Worm (Caenorhabditis elegans) whole organism, late embryonic: ENCODE measurements around the gene F41E7.6.

Experiments used
- C08G9.2 ChIP-seq: sonication (generic microtip); optimal IDR thresholded peaks from 2 replicates; lab custom pipeline; 2016; ENCODE audit warnings: mild to moderate bottlenecking, missing genetic modification characterization, moderate library complexity, missing compliant biosample characterization
- C38D4.7 ChIP-seq: fragments of 200-800 bp; sonication (Bioruptor generic); optimal IDR thresholded peaks from 2 replicates; lab custom pipeline; 2018; ENCODE audit warnings: mild to moderate bottlenecking, missing genetic modification characterization, moderate library complexity, missing compliant biosample characterization
- F13H6.1 ChIP-seq: sonication (generic microtip); optimal IDR thresholded peaks from 2 replicates; lab custom pipeline; 2016; ENCODE audit warnings: missing genetic modification characterization, missing compliant biosample characterization
- Y22D7AL.16 ChIP-seq: sonication (generic microtip); optimal IDR thresholded peaks from 2 replicates; lab custom pipeline; 2016; ENCODE audit warnings: missing genetic modification characterization, missing compliant biosample characterization
- ahr-1 ChIP-seq: sonication (generic microtip); optimal IDR thresholded peaks from 2 replicates; lab custom pipeline; 2016; ENCODE audit warnings: missing genetic modification characterization, missing compliant biosample characterization
- ama-1 ChIP-seq: fragments of 150-350 bp; optimal IDR thresholded peaks from 2 replicates; lab custom pipeline; 2014
- ceh-18 ChIP-seq: sonication (generic microtip); optimal IDR thresholded peaks from 2 replicates; lab custom pipeline; 2016; ENCODE audit warnings: missing genetic modification characterization, missing compliant biosample characterization
- ceh-22 ChIP-seq: sonication (generic microtip); optimal IDR thresholded peaks from 2 replicates; lab custom pipeline; 2017; ENCODE audit warnings: missing biosample characterization, missing genetic modification characterization
- ceh-24 ChIP-seq: sonication (generic microtip); optimal IDR thresholded peaks from 2 replicates; lab custom pipeline; 2016; ENCODE audit warnings: mild to moderate bottlenecking, missing genetic modification characterization, missing compliant biosample characterization
- ceh-45 ChIP-seq: fragments of 200-800 bp; sonication (Bioruptor generic); IDR thresholded peaks from 2 replicates; pipeline ENCODE4 v1.3.6; 2022; ENCODE audit warnings: missing genetic modification reagents, missing genetic modification characterization, missing compliant biosample characterization
- ceh-48 ChIP-seq: sonication (generic microtip); optimal IDR thresholded peaks from 2 replicates; lab custom pipeline; 2016; ENCODE audit warnings: missing genetic modification characterization, inconsistent platforms, missing compliant biosample characterization
- ceh-6 ChIP-seq: fragments of 200-800 bp; sonication (Bioruptor generic); optimal IDR thresholded peaks from 2 replicates; lab custom pipeline; 2018; ENCODE audit warnings: mild to moderate bottlenecking, missing genetic modification characterization, missing compliant biosample characterization
- ceh-9 ChIP-seq: sonication (generic microtip); optimal IDR thresholded peaks from 2 replicates; lab custom pipeline; 2016; ENCODE audit warnings: mild to moderate bottlenecking, missing genetic modification characterization, inconsistent platforms, missing compliant biosample characterization
- elt-2 ChIP-seq: sonication (generic microtip); optimal IDR thresholded peaks from 2 replicates; lab custom pipeline; 2016; ENCODE audit warnings: missing genetic modification reagents, missing genetic modification characterization, missing compliant biosample characterization
- elt-4 ChIP-seq: sonication (generic microtip); optimal IDR thresholded peaks from 2 replicates; lab custom pipeline; 2016; ENCODE audit warnings: missing genetic modification characterization, missing compliant biosample characterization
- ets-4 ChIP-seq: sonication (generic microtip); optimal IDR thresholded peaks from 2 replicates; lab custom pipeline; 2016; ENCODE audit warnings: missing genetic modification characterization, missing compliant biosample characterization
- fkh-10 ChIP-seq: fragments of 150-350 bp; optimal IDR thresholded peaks from 2 replicates; lab custom pipeline; 2014; ENCODE audit warnings: missing biosample characterization, missing genetic modification reagents, missing genetic modification characterization
- fkh-6 ChIP-seq: sonication (generic microtip); optimal IDR thresholded peaks from 2 replicates; lab custom pipeline; 2016; ENCODE audit warnings: missing genetic modification characterization, missing compliant biosample characterization
- hlh-15 ChIP-seq: sonication (generic microtip); optimal IDR thresholded peaks from 2 replicates; lab custom pipeline; 2016; ENCODE audit warnings: missing genetic modification characterization, missing compliant biosample characterization
- hlh-6 ChIP-seq: sonication (generic microtip); optimal IDR thresholded peaks from 2 replicates; lab custom pipeline; 2016; ENCODE audit warnings: missing genotype, missing genetic modification characterization, missing compliant biosample characterization
- lin-11 ChIP-seq: fragments of 200-800 bp; sonication (Bioruptor generic); optimal IDR thresholded peaks from 2 replicates; lab custom pipeline; 2018; ENCODE audit warnings: mild to moderate bottlenecking, missing genetic modification characterization, missing compliant biosample characterization
- madf-2 ChIP-seq: sonication (generic microtip); optimal IDR thresholded peaks from 2 replicates; lab custom pipeline; 2017; ENCODE audit warnings: missing genetic modification characterization, missing compliant biosample characterization
- mec-3 ChIP-seq: sonication (generic microtip); optimal IDR thresholded peaks from 2 replicates; lab custom pipeline; 2016; ENCODE audit warnings: borderline replicate concordance, missing genetic modification characterization, missing compliant biosample characterization
- nfya-1 ChIP-seq: sonication (generic microtip); optimal IDR thresholded peaks from 2 replicates; lab custom pipeline; 2017; ENCODE audit warnings: missing genetic modification characterization, mild to moderate bottlenecking, missing compliant biosample characterization, antibody characterized with exemption, moderate library complexity
- nhr-11 ChIP-seq: fragments of 150-350 bp; optimal IDR thresholded peaks from 2 replicates; lab custom pipeline; 2014; ENCODE audit warnings: missing biosample characterization, missing genetic modification characterization
- npax-4 ChIP-seq: sonication (generic microtip); optimal IDR thresholded peaks from 2 replicates; lab custom pipeline; 2016; ENCODE audit warnings: missing genetic modification characterization, missing compliant biosample characterization
- odd-2 ChIP-seq: sonication (generic microtip); optimal IDR thresholded peaks from 2 replicates; lab custom pipeline; 2017; ENCODE audit warnings: antibody characterized with exemption, mild to moderate bottlenecking, missing genetic modification characterization, missing compliant biosample characterization
- pag-3 ChIP-seq: sonication (generic microtip); optimal IDR thresholded peaks from 2 replicates; lab custom pipeline; 2016; ENCODE audit warnings: missing compliant biosample characterization, missing genetic modification characterization, borderline replicate concordance
- pat-9 ChIP-seq: fragments of 200-800 bp; sonication (Bioruptor generic); optimal IDR thresholded peaks from 2 replicates; lab custom pipeline; 2018; ENCODE audit warnings: mild to moderate bottlenecking, missing genetic modification characterization, moderate library complexity, missing compliant biosample characterization
- pax-1 ChIP-seq: fragments of 150-350 bp; optimal IDR thresholded peaks from 2 replicates; lab custom pipeline; 2014; ENCODE audit warnings: missing biosample characterization, missing genetic modification characterization
- pha-4 ChIP-seq: fragments of 150-350 bp; optimal IDR thresholded peaks from 2 replicates; lab custom pipeline; 2018; ENCODE audit warnings: missing biosample characterization, missing genetic modification reagents, missing genetic modification characterization
- pros-1 ChIP-seq: fragments of 150-350 bp; optimal IDR thresholded peaks from 2 replicates; lab custom pipeline; 2014; ENCODE audit warnings: missing biosample characterization, missing genetic modification reagents, missing genetic modification characterization
- rnt-1 ChIP-seq: sonication (generic microtip); optimal IDR thresholded peaks from 2 replicates; lab custom pipeline; 2016; ENCODE audit warnings: missing genetic modification characterization, missing compliant biosample characterization
- sdc-2 ChIP-seq: sonication (generic microtip); optimal IDR thresholded peaks from 2 replicates; lab custom pipeline; 2016; ENCODE audit warnings: missing genotype, missing genetic modification characterization, missing compliant biosample characterization
- sox-2 ChIP-seq: fragments of 200-800 bp; sonication (Bioruptor generic); IDR thresholded peaks from 2 replicates; pipeline ENCODE4 v1.3.6; 2022; ENCODE audit warnings: missing genetic modification reagents, missing genetic modification characterization, missing compliant biosample characterization
- sox-4 ChIP-seq: sonication (generic microtip); optimal IDR thresholded peaks from 2 replicates; lab custom pipeline; 2017; ENCODE audit warnings: mild to moderate bottlenecking, missing genetic modification characterization, inconsistent platforms, missing compliant biosample characterization
- syd-9 ChIP-seq: sonication (generic microtip); optimal IDR thresholded peaks from 2 replicates; lab custom pipeline; 2016; ENCODE audit warnings: mild to moderate bottlenecking, missing genetic modification characterization, moderate library complexity, missing compliant biosample characterization
- zip-5 ChIP-seq: sonication (generic microtip); optimal IDR thresholded peaks from 2 replicates; lab custom pipeline; 2016; ENCODE audit warnings: missing genetic modification characterization, missing compliant biosample characterization
- ztf-16 ChIP-seq: sonication (generic microtip); optimal IDR thresholded peaks from 2 replicates; lab custom pipeline; 2017; ENCODE audit warnings: missing genetic modification characterization, missing compliant biosample characterization

F41E7.6 gene

ce11 chrX:10279299-10279698 is 31.0 kb downstream of the F41E7.6 start, which contains the start of gene slc-9B.1:
Gene slc-9B.1 (plus strand): TSS chrX:10279599.
- TF ChIP-seq pat-9 (tag; lab: Kevin White, UChicago) (no peak), ceh-48 (no peak), mec-3 (no peak), syd-9 (tag; lab: Kevin White, UChicago) (no peak), sox-4 (no peak), madf-2 (tag; lab: Kevin White, UChicago) (no peak)

DNA sequence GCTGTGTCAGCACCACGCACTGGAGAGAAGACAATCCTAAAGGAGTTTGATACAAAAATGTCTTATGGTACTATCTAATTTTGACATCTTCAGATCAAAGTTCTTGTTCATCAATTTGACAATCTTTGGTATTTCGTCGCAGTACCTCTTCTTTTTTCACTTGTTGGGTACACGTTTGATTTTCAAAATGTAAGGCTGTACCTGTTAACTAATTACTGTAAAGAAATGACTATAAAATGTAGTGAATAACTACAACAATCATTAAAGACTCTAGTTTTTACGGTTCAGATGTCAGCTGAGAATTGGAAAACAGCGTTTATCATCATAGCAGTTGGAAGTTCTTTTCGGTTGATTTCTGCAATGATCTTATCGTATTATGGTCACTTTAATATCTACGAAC is 33.1 kb downstream of the F41E7.6 start:
- TF ChIP-seq ceh-6 (no peak), elt-4 (tag; lab: Kevin White, UChicago) (no peak), ceh-45 (GFP tag; lab: Robert Waterston, UW) (no peak), hlh-15 (no peak), ceh-48 (no peak), sdc-2 (no peak), ahr-1 (tag; lab: Kevin White, UChicago) (no peak), pha-4 (tag; lab: Kevin White, UChicago) (no peak), F13H6.1 (tag; lab: Kevin White, UChicago) (no peak), pax-1 (tag; lab: Kevin White, UChicago) (no peak), zip-5 (no peak), C08G9.2 (tag; lab: Kevin White, UChicago) (no peak), ceh-24 (no peak), hlh-6 (tag; lab: Kevin White, UChicago) (no peak)

- TF ChIP-seq odd-2 (tag; lab: Kevin White, UChicago) (no peak), lin-11 (no peak), rnt-1 (tag; lab: Kevin White, UChicago) (no peak), elt-2 (no peak), nfya-1 (tag; lab: Kevin White, UChicago) (no peak), ceh-48 (no peak), pros-1 (tag; lab: Kevin White, UChicago) (no peak), pag-3 (tag; lab: Kevin White, UChicago) (no peak)
Observed at ce11 chrX:10274470-10274869, 35.8 kb downstream of the F41E7.6 start.

ce11 chrX:10273392-10273791 is 36.9 kb downstream of the F41E7.6 start, which contains the start of gene F41E7.2:
Gene F41E7.2 (plus strand): TSS chrX:10273692.
- no peak for TF ChIP-seq ets-4 (tag; lab: Kevin White, UChicago)
- no peak for TF ChIP-seq ztf-16
- no peak for TF ChIP-seq mec-3
- TF ChIP-seq lin-11, result no peak
- TF ChIP-seq nhr-11 (tag; lab: Kevin White, UChicago), result no peak
- TF ChIP-seq C08G9.2 (tag; lab: Kevin White, UChicago), result no peak
- no peak for TF ChIP-seq Y22D7AL.16 (tag; lab: Kevin White, UChicago)
- no peak for TF ChIP-seq npax-4 (tag; lab: Kevin White, UChicago)
- TF ChIP-seq hlh-15, result no peak
- TF ChIP-seq sox-2 (GFP tag; lab: Robert Waterston, UW), result no peak
- no peak for TF ChIP-seq ama-1
- TF ChIP-seq ceh-18 (tag; lab: Kevin White, UChicago), result no peak
- no peak for TF ChIP-seq ceh-45 (GFP tag; lab: Robert Waterston, UW)
- TF ChIP-seq elt-2, result no peak
- TF ChIP-seq fkh-6 (tag; lab: Kevin White, UChicago), result no peak
- no peak for TF ChIP-seq fkh-10 (GFP tag; lab: Kevin White, UChicago)
- TF ChIP-seq ceh-9 (tag; lab: Kevin White, UChicago), result no peak
- TF ChIP-seq C38D4.7 (GFP tag; lab: Kevin White, UChicago), result no peak
- no peak for TF ChIP-seq ceh-22 (tag; lab: Kevin White, UChicago)
